Worm (Caenorhabditis elegans): Measurements from ENCODE around the gene B0547.2.

Gene B0547.2

ce11 chrIV:5605225-5605624 lies 40.6 kb upstream of the B0547.2 start:
- peak; percentile 8 for TF ChIP-seq ama-1 (optimal IDR thresholded peaks at IDR 0.05)
- TF ChIP-seq ceh-82 (tag; optimal IDR thresholded peaks at IDR 0.05), result no peak
- TF ChIP-seq ZK546.5 (tag; optimal IDR thresholded peaks at IDR 0.05), result no peak
- no peak for TF ChIP-seq sea-2 (GFP tag; optimal IDR thresholded peaks at IDR 0.05)
- no peak for TF ChIP-seq elt-1 (tag; optimal IDR thresholded peaks at IDR 0.05)
- peak; percentile 85 for TF ChIP-seq nhr-23 (tag; optimal IDR thresholded peaks at IDR 0.05)
- no peak for TF ChIP-seq nhr-76 (tag; optimal IDR thresholded peaks at IDR 0.05)
- TF ChIP-seq zag-1 (tag; optimal IDR thresholded peaks at IDR 0.05), result no peak
- TF ChIP-seq pha-4 (tag; optimal IDR thresholded peaks at IDR 0.05), result peak; percentile 23
- TF ChIP-seq egl-5 (tag; optimal IDR thresholded peaks at IDR 0.05), result no peak

- TF ChIP-seq egl-27 (tag; optimal IDR thresholded peaks at IDR 0.05) (peak; percentile 87), unc-62 (GFP tag; optimal IDR thresholded peaks at IDR 0.05) (peak; percentile 92), daf-12 (tag; optimal IDR thresholded peaks at IDR 0.05) (peak; percentile 66), lin-39 (tag; optimal IDR thresholded peaks at IDR 0.05) (peak; percentile 93), pha-4 (tag; optimal IDR thresholded peaks at IDR 0.05) (peak; percentile 97), nhr-67 (tag; optimal IDR thresholded peaks at IDR 0.05) (no peak), egl-5 (tag; optimal IDR thresholded peaks at IDR 0.05) (peak; percentile 96), aly-2 (tag; optimal IDR thresholded peaks at IDR 0.05) (no peak), mdl-1 (tag; optimal IDR thresholded peaks at IDR 0.05) (peak; percentile 80), ama-1 (optimal IDR thresholded peaks at IDR 0.05) (peak; percentile 39), nhr-28 (tag; optimal IDR thresholded peaks at IDR 0.05) (no peak), ceh-28 (tag; optimal IDR thresholded peaks at IDR 0.05) (peak; percentile 45), elt-2 (tag; optimal IDR thresholded peaks at IDR 0.05) (peak; percentile 24), pqm-1 (tag; optimal IDR thresholded peaks at IDR 0.05) (peak; percentile 61), lsy-12 (tag; optimal IDR thresholded peaks at IDR 0.05) (peak; percentile 74), nhr-25 (tag; optimal IDR thresholded peaks at IDR 0.05) (peak; percentile 39), nhr-23 (tag; optimal IDR thresholded peaks at IDR 0.05) (peak; percentile 93), ztf-11 (tag; optimal IDR thresholded peaks at IDR 0.05) (no peak), lin-15B (tag; optimal IDR thresholded peaks at IDR 0.05) (peak; percentile 50), fos-1 (tag; optimal IDR thresholded peaks at IDR 0.05) (no peak), nhr-43 (tag; optimal IDR thresholded peaks at IDR 0.05; ENCODE audit: poor library complexity, severe bottlenecking) (peak; percentile 71), nhr-76 (tag; optimal IDR thresholded peaks at IDR 0.05) (no peak), unc-39 (tag; optimal IDR thresholded peaks at IDR 0.05) (no peak), R02D3.7 (tag; optimal IDR thresholded peaks at IDR 0.05) (no peak), eor-1 (tag; optimal IDR thresholded peaks at IDR 0.05) (no peak), nfya-1 (tag; optimal IDR thresholded peaks at IDR 0.05; ENCODE audit: insufficient read depth) (peak; percentile 90), hmg-11 (tag; optimal IDR thresholded peaks at IDR 0.05) (peak; percentile 91), ceh-16 (tag; optimal IDR thresholded peaks at IDR 0.05) (no peak), skn-1 (tag; optimal IDR thresholded peaks at IDR 0.05) (peak; percentile 86), snpc-4 (tag; optimal IDR thresholded peaks at IDR 0.05) (peak; percentile 76), ztf-4 (tag; optimal IDR thresholded peaks at IDR 0.05) (peak; percentile 25), ceh-9 (tag; optimal IDR thresholded peaks at IDR 0.05) (no peak), fkh-2 (tag; optimal IDR thresholded peaks at IDR 0.05) (peak; percentile 30), jun-1 (tag; optimal IDR thresholded peaks at IDR 0.05) (peak; percentile 68), zag-1 (tag; optimal IDR thresholded peaks at IDR 0.05) (no peak), elt-3 (tag; optimal IDR thresholded peaks at IDR 0.05) (no peak), tbx-2 (tag; optimal IDR thresholded peaks at IDR 0.05) (peak; percentile 64)
These were observed 38.5 kb upstream of the B0547.2 start for ce11 chrIV:5607343-5607742.

ce11 chrIV:5614558-5615026 lies 31.2 kb upstream of the B0547.2 start, which contains the start of gene C39H7.4:
Gene C39H7.4, minus strand, starts transcription at chrIV:5614608.
- TF ChIP-seq pha-4 (tag; optimal IDR thresholded peaks at IDR 0.05) (peak; percentile 79), daf-12 (tag; optimal IDR thresholded peaks at IDR 0.05) (no peak), fkh-2 (tag; optimal IDR thresholded peaks at IDR 0.05) (no peak), pqm-1 (tag; optimal IDR thresholded peaks at IDR 0.05) (peak; percentile 82), sea-2 (GFP tag; optimal IDR thresholded peaks at IDR 0.05) (no peak), unc-62 (GFP tag; optimal IDR thresholded peaks at IDR 0.05) (no peak), ztf-4 (tag; optimal IDR thresholded peaks at IDR 0.05) (no peak), unc-39 (tag; optimal IDR thresholded peaks at IDR 0.05) (no peak), eor-1 (tag; optimal IDR thresholded peaks at IDR 0.05) (no peak), elt-2 (tag; optimal IDR thresholded peaks at IDR 0.05) (peak; percentile 73), tbx-2 (tag; optimal IDR thresholded peaks at IDR 0.05) (no peak), nhr-12 (tag; optimal IDR thresholded peaks at IDR 0.05) (no peak)

All from whole organism, L3 larva.